Fruit fly (Drosophila melanogaster) whole organism, embryonic: ENCODE measurements around the gene CG17097.

ENCODE experiments used
- Asciz ChIP-seq: fragments of 200-800 bp; sonication (Bioruptor generic); optimal IDR thresholded peaks from 2 replicates; lab custom pipeline; 2017; ENCODE audit warnings: missing biosample characterization, mild to moderate bottlenecking, missing genetic modification characterization, missing genetic modification reagents
- Atf3 ChIP-seq: fragments of 200-800 bp; sonication (Bioruptor generic); optimal IDR thresholded peaks from 3 replicates; lab custom pipeline; 2016; ENCODE audit warnings: missing biosample characterization, missing genetic modification characterization
- BEAF-32 ChIP-seq: fragments of 200-800 bp; sonication (Bioruptor generic); optimal IDR thresholded peaks from 3 replicates; lab custom pipeline; 2017; ENCODE audit warnings: missing biosample characterization, missing genetic modification characterization, mild to moderate bottlenecking, moderate library complexity, missing genetic modification reagents
- CG10959 ChIP-seq: fragments of 200-800 bp; sonication (Bioruptor generic); IDR thresholded peaks from 2 replicates; pipeline ENCODE4 v1.3.6; 2022; ENCODE audit warnings: missing biosample characterization, missing genetic modification characterization
- CG11456 ChIP-seq: fragments of 200-800 bp; sonication (Bioruptor generic); IDR thresholded peaks from 3 replicates; pipeline ENCODE4 v1.3.6; 2022; ENCODE audit warnings: missing biosample characterization, missing genetic modification characterization
- CG11560 ChIP-seq: fragments of 200-800 bp; sonication (Bioruptor generic); IDR thresholded peaks from 3 replicates; pipeline ENCODE4 v1.3.6; 2022; ENCODE audit warnings: missing biosample characterization, missing genetic modification characterization
- CG1233 ChIP-seq: fragments of 200-800 bp; sonication (Bioruptor generic); optimal IDR thresholded peaks from 4 replicates; lab custom pipeline; 2018; ENCODE audit warnings: missing biosample characterization, mild to moderate bottlenecking, missing genetic modification characterization
- CG13296 ChIP-seq: fragments of 200-800 bp; sonication (Bioruptor generic); optimal IDR thresholded peaks from 3 replicates; lab custom pipeline; 2018; ENCODE audit warnings: missing biosample characterization, mild to moderate bottlenecking, missing genetic modification characterization
- CG13624 ChIP-seq: fragments of 200-800 bp; sonication (Bioruptor generic); optimal IDR thresholded peaks from 2 replicates; lab custom pipeline; 2016; ENCODE audit warnings: missing biosample characterization, missing genetic modification characterization
- CG14014 ChIP-seq: fragments of 200-800 bp; sonication (Bioruptor generic); IDR thresholded peaks from 2 replicates; pipeline ENCODE4 v1.3.6; 2022; ENCODE audit warnings: missing biosample characterization, missing genetic modification characterization
- CG14050 ChIP-seq: fragments of 200-800 bp; sonication (Bioruptor generic); IDR thresholded peaks from 3 replicates; pipeline ENCODE4 v1.3.6; 2022; ENCODE audit warnings: missing biosample characterization, missing genetic modification characterization
- CG14441 ChIP-seq: fragments of 200-800 bp; sonication (Bioruptor generic); IDR thresholded peaks from 2 replicates; pipeline ENCODE4 v1.3.6; 2022; ENCODE audit warnings: missing biosample characterization, missing genetic modification characterization
- CG15514 ChIP-seq: fragments of 200-800 bp; sonication (Bioruptor generic); optimal IDR thresholded peaks from 3 replicates; lab custom pipeline; 2017; ENCODE audit warnings: missing biosample characterization, missing genetic modification characterization, mild to moderate bottlenecking, moderate library complexity, missing genetic modification reagents
- CG1603 ChIP-seq: fragments of 200-800 bp; sonication (Bioruptor generic); optimal IDR thresholded peaks from 2 replicates; lab custom pipeline; 2019; ENCODE audit warnings: missing biosample characterization, mild to moderate bottlenecking, missing genetic modification characterization, moderate library complexity
- CG17612 ChIP-seq: fragments of 200-800 bp; sonication (Bioruptor generic); IDR thresholded peaks from 2 replicates; pipeline ENCODE4 v1.3.6; 2022; ENCODE audit warnings: missing biosample characterization, missing genetic modification characterization
- CG18011 ChIP-seq: fragments of 200-800 bp; sonication (Bioruptor generic); optimal IDR thresholded peaks from 2 replicates; lab custom pipeline; 2017; ENCODE audit warnings: missing biosample characterization, missing genetic modification characterization, mild to moderate bottlenecking, moderate library complexity, missing genotype
- CG32532 ChIP-seq: fragments of 200-800 bp; sonication (Bioruptor generic); IDR thresholded peaks from 2 replicates; pipeline ENCODE4 v1.3.6; 2022; ENCODE audit warnings: missing biosample characterization, missing genetic modification characterization
- CG8089 ChIP-seq: fragments of 200-800 bp; sonication (Bioruptor generic); optimal IDR thresholded peaks from 3 replicates; lab custom pipeline; 2016; ENCODE audit warnings: missing biosample characterization, missing genetic modification characterization
- CoRest ChIP-seq: fragments of 200-800 bp; sonication (Bioruptor generic); optimal IDR thresholded peaks from 3 replicates; lab custom pipeline; 2018; ENCODE audit warnings: missing biosample characterization, mild to moderate bottlenecking, missing genetic modification characterization, moderate library complexity
- D19B ChIP-seq: fragments of 200-800 bp; sonication (Bioruptor generic); optimal IDR thresholded peaks from 2 replicates; lab custom pipeline; 2017; ENCODE audit warnings: missing biosample characterization, mild to moderate bottlenecking, missing genetic modification characterization
- ERR ChIP-seq: fragments of 200-800 bp; sonication (Bioruptor generic); optimal IDR thresholded peaks from 2 replicates; lab custom pipeline; 2016; ENCODE audit warnings: missing biosample characterization, missing genetic modification characterization
- GATAe ChIP-seq: fragments of 200-800 bp; sonication (Bioruptor generic); conservative IDR thresholded peaks from 2 replicates; pipeline ENCODE4 v1.3.6; 2022; ENCODE audit warnings: missing biosample characterization, missing genetic modification characterization
- MESR4 ChIP-seq: fragments of 200-800 bp; sonication (Bioruptor generic); optimal IDR thresholded peaks from 2 replicates; lab custom pipeline; 2018; ENCODE audit warnings: missing biosample characterization, mild to moderate bottlenecking, missing genetic modification characterization, moderate library complexity
- Meics ChIP-seq: fragments of 200-800 bp; sonication (Bioruptor generic); optimal IDR thresholded peaks from 2 replicates; lab custom pipeline; 2017; ENCODE audit warnings: missing biosample characterization, mild to moderate bottlenecking, missing genetic modification characterization
- Myb ChIP-seq: fragments of 200-800 bp; sonication (Bioruptor generic); optimal IDR thresholded peaks from 2 replicates; lab custom pipeline; 2016; ENCODE audit warnings: missing biosample characterization, missing genetic modification characterization
- Nf-YC ChIP-seq: fragments of 200-800 bp; optimal IDR thresholded peaks from 3 replicates; lab custom pipeline; 2019; ENCODE audit warnings: missing biosample characterization, mild to moderate bottlenecking, missing genetic modification characterization, moderate library complexity
- NfI ChIP-seq: fragments of 200-800 bp; sonication (Bioruptor generic); optimal IDR thresholded peaks from 3 replicates; lab custom pipeline; 2018; ENCODE audit warnings: missing biosample characterization, mild to moderate bottlenecking, missing genetic modification characterization, moderate library complexity
- aop ChIP-seq: fragments of 200-800 bp; sonication (Bioruptor generic); IDR thresholded peaks from 2 replicates; pipeline ENCODE4 v1.3.6; 2022; ENCODE audit warnings: missing biosample characterization, missing genetic modification characterization
- bcd ChIP-seq: fragments of 200-800 bp; sonication (Bioruptor generic); optimal IDR thresholded peaks from 2 replicates; lab custom pipeline; 2017; ENCODE audit warnings: missing biosample characterization, mild to moderate bottlenecking, missing genetic modification characterization
- ci ChIP-seq: fragments of 200-800 bp; sonication (Bioruptor generic); IDR thresholded peaks from 3 replicates; pipeline ENCODE4 v1.3.6; 2022; ENCODE audit warnings: missing biosample characterization, missing genetic modification characterization
- dmrt99B ChIP-seq: fragments of 200-800 bp; sonication (Bioruptor generic); optimal IDR thresholded peaks from 2 replicates; lab custom pipeline; 2018; ENCODE audit warnings: missing biosample characterization, mild to moderate bottlenecking, missing genetic modification characterization, moderate library complexity
- dysf ChIP-seq: fragments of 200-800 bp; sonication (Bioruptor generic); IDR thresholded peaks from 3 replicates; pipeline ENCODE4 v1.3.6; 2022; ENCODE audit warnings: missing biosample characterization, missing genetic modification characterization
- fd64A ChIP-seq: fragments of 200-800 bp; sonication (Bioruptor generic); optimal IDR thresholded peaks from 3 replicates; lab custom pipeline; 2018; ENCODE audit warnings: missing biosample characterization, mild to moderate bottlenecking, missing genetic modification characterization
- fru ChIP-seq: fragments of >200 bp; optimal IDR thresholded peaks from 2 replicates; lab custom pipeline; 2017
- gcm2 ChIP-seq: fragments of 200-800 bp; sonication (Bioruptor generic); optimal IDR thresholded peaks from 2 replicates; lab custom pipeline; 2016; ENCODE audit warnings: missing biosample characterization, missing genetic modification characterization
- grn ChIP-seq: fragments of 200-800 bp; sonication (Bioruptor generic); optimal IDR thresholded peaks from 3 replicates; lab custom pipeline; 2017; ENCODE audit warnings: missing biosample characterization, missing genetic modification characterization
- hb ChIP-seq: fragments of 200-800 bp; sonication (Bioruptor generic); IDR thresholded peaks from 3 replicates; pipeline ENCODE4 v1.3.6; 2022; ENCODE audit warnings: missing biosample characterization, missing genetic modification characterization; ENCODE audit not compliant: partially characterized antibody
- her ChIP-seq: fragments of 200-800 bp; sonication (Bioruptor generic); optimal IDR thresholded peaks from 2 replicates; lab custom pipeline; 2016; ENCODE audit warnings: missing biosample characterization, missing genetic modification characterization
- hkb ChIP-seq, 2 experiments: fragments of 200-800 bp in 1 of 2; fragments of >200 bp in 1 of 2; sonication (Bioruptor generic) in 1 of 2; IDR thresholded peaks in 1 of 2; optimal IDR thresholded peaks in 1 of 2; 2 replicates each; pipeline versions ENCODE4 v1.3.6 to Lab custom; 2017 to 2022; ENCODE audit warnings: missing biosample characterization in 1 of 2, missing genetic modification characterization in 1 of 2
- ind ChIP-seq: fragments of 200-800 bp; sonication (Bioruptor generic); optimal IDR thresholded peaks from 3 replicates; lab custom pipeline; 2016; ENCODE audit warnings: missing biosample characterization, missing genetic modification characterization
- jing ChIP-seq: fragments of 200-800 bp; sonication (Bioruptor generic); optimal IDR thresholded peaks from 2 replicates; lab custom pipeline; 2018; ENCODE audit warnings: missing biosample characterization, mild to moderate bottlenecking, missing genetic modification characterization
- mam ChIP-seq: fragments of 200-800 bp; sonication (Bioruptor generic); optimal IDR thresholded peaks from 3 replicates; lab custom pipeline; 2016; ENCODE audit warnings: missing biosample characterization, missing genetic modification characterization
- mld ChIP-seq: fragments of 200-800 bp; sonication (Bioruptor generic); IDR thresholded peaks from 3 replicates; pipeline ENCODE4 v1.3.6; 2022; ENCODE audit warnings: missing biosample characterization, missing genetic modification characterization; ENCODE audit not compliant: partially characterized antibody
- org-1 ChIP-seq: fragments of 200-800 bp; sonication (Bioruptor generic); optimal IDR thresholded peaks from 2 replicates; lab custom pipeline; 2017; ENCODE audit warnings: missing biosample characterization, missing genetic modification characterization
- pzg ChIP-seq: fragments of 200-800 bp; sonication (Bioruptor generic); optimal IDR thresholded peaks from 3 replicates; lab custom pipeline; 2018; ENCODE audit warnings: missing biosample characterization, mild to moderate bottlenecking, missing genetic modification characterization, moderate library complexity
- so ChIP-seq: fragments of 200-800 bp; sonication (Bioruptor generic); IDR thresholded peaks from 3 replicates; pipeline ENCODE4 v1.3.6; 2022; ENCODE audit warnings: missing biosample characterization, missing genetic modification characterization
- toy ChIP-seq: fragments of 200-800 bp; sonication (Bioruptor generic); IDR thresholded peaks from 2 replicates; pipeline ENCODE4 v1.3.6; 2022; ENCODE audit warnings: missing biosample characterization, missing genetic modification characterization
- vfl ChIP-seq: fragments of 200-800 bp; sonication (Bioruptor generic); optimal IDR thresholded peaks from 2 replicates; lab custom pipeline; 2016; ENCODE audit warnings: missing biosample characterization, missing genetic modification characterization
- wek ChIP-seq: fragments of 200-800 bp; sonication (Bioruptor generic); optimal IDR thresholded peaks from 3 replicates; lab custom pipeline; 2018; ENCODE audit warnings: missing biosample characterization, mild to moderate bottlenecking, missing genetic modification characterization, moderate library complexity
- wor ChIP-seq: fragments of 200-800 bp; sonication (Bioruptor generic); IDR thresholded peaks from 2 replicates; pipeline ENCODE4 v1.3.6; 2022; ENCODE audit warnings: missing biosample characterization, missing genetic modification characterization

Gene CG17097

dm6 chr2L:10661490-10662240 lies 15.4 kb downstream of the CG17097 start, which contains the start of gene CG31871 (continued):
- TF ChIP-seq CG18011 (GFP tag; lab: Kevin White, UChicago), result peak; percentile 3
- TF ChIP-seq mam (GFP tag; lab: Kevin White, UChicago), result no peak
- no peak for TF ChIP-seq aop
- no peak for TF ChIP-seq CG8089 (GFP tag; lab: Kevin White, UChicago)
- TF ChIP-seq Atf3 (GFP tag; lab: Kevin White, UChicago), result no peak
- no peak for TF ChIP-seq toy (GFP tag; lab: Robert Waterston, UW)
- 0 out of 3 replicates have a peak, but pooled peaks have one; percentile 35 for TF ChIP-seq so (GFP tag; lab: Robert Waterston, UW)
- peak; percentile 81 for TF ChIP-seq dysf (GFP tag; lab: Robert Waterston, UW)
- TF ChIP-seq CG10959 (GFP tag; lab: Robert Waterston, UW), result no peak
- peak; percentile 88 for TF ChIP-seq CoRest
- no peak for TF ChIP-seq D19B (GFP tag; lab: Kevin White, UChicago)
- peak; percentile 69 for TF ChIP-seq CG32532
- peak; percentile 74 for TF ChIP-seq CG13296 (GFP tag; lab: Kevin White, UChicago)
- no peak for TF ChIP-seq MESR4 (GFP tag; lab: Kevin White, UChicago)
- TF ChIP-seq gcm2 (GFP tag; lab: Kevin White, UChicago), result no peak
- TF ChIP-seq CG15514 (GFP tag; lab: Kevin White, UChicago), result peak; percentile 32
- TF ChIP-seq ERR (GFP tag; lab: Kevin White, UChicago), result no peak
- no peak for TF ChIP-seq fru (lab: Kevin White, UChicago)
- peak; percentile 15 for TF ChIP-seq jing
- TF ChIP-seq Myb (GFP tag; lab: Kevin White, UChicago), result no peak
- no peak for TF ChIP-seq BEAF-32 (GFP tag; lab: Kevin White, UChicago)
- peak; percentile 65 for TF ChIP-seq Nf-YC (tag; lab: Kevin White, UChicago)
- TF ChIP-seq grn, result no peak
- TF ChIP-seq bcd (GFP tag; lab: Kevin White, UChicago), result peak; percentile 81
- TF ChIP-seq CG11456, result no peak
- TF ChIP-seq NfI, result peak; percentile 42
- no peak for TF ChIP-seq her
- no peak for TF ChIP-seq hkb (optimal IDR thresholded peaks at IDR 0.05; lab: Kevin White, UChicago)
- TF ChIP-seq hkb (GFP tag; IDR thresholded peaks at IDR 0.05; lab: Robert Waterston, UW), result peak; percentile 71
- TF ChIP-seq CG1233 (GFP tag; lab: Kevin White, UChicago), result peak; percentile 53
- peak; percentile 89 for TF ChIP-seq dmrt99B (tag; lab: Kevin White, UChicago)
- TF ChIP-seq ind (GFP tag; lab: Kevin White, UChicago), result peak; percentile 48
- peak; percentile 29; the same call in 2 of the 3 replicates for TF ChIP-seq CG14050 (GFP tag; lab: Robert Waterston, UW)
- 0 out of 2 replicates have a peak, but pooled peaks have one; percentile 28 for TF ChIP-seq GATAe
- no peak for TF ChIP-seq mld (GFP tag; lab: Robert Waterston, UW)
- TF ChIP-seq CG11560, result no peak
- peak; percentile 71 for TF ChIP-seq CG14441
- peak; percentile 75 for TF ChIP-seq Meics (GFP tag; lab: Kevin White, UChicago)
- no peak for TF ChIP-seq wek (GFP tag; lab: Kevin White, UChicago)
- TF ChIP-seq ci (GFP tag; lab: Robert Waterston, UW), result no peak; the same call in 2 of the 3 replicates
- TF ChIP-seq CG17612 (GFP tag; lab: Robert Waterston, UW), result no peak
- peak; percentile 68 for TF ChIP-seq wor (GFP tag; lab: Robert Waterston, UW)
- TF ChIP-seq org-1, result peak; percentile 49
- no peak for TF ChIP-seq fd64A (GFP tag; lab: Kevin White, UChicago)
- TF ChIP-seq CG13624 (GFP tag; lab: Kevin White, UChicago), result no peak
- TF ChIP-seq hb (GFP tag; lab: Robert Waterston, UW), result no peak
- peak; percentile 41 for TF ChIP-seq CG1603 (tag; lab: Kevin White, UChicago)
- TF ChIP-seq Asciz (GFP tag; lab: Kevin White, UChicago), result peak; percentile 77
- no peak for TF ChIP-seq pzg
- TF ChIP-seq CG14014 (GFP tag; lab: Robert Waterston, UW), result peak; percentile 61
- no peak for TF ChIP-seq vfl (GFP tag; lab: Kevin White, UChicago)
